Worm (Caenorhabditis elegans) whole organism, L4/young adult: Measurements from ENCODE around the gene fbxb-87.

Experiments used
- W03F9.2 ChIP-seq: fragments of 150-350 bp; optimal IDR thresholded peaks from 2 replicates; lab custom pipeline; 2014; ENCODE audit warnings: missing biosample characterization, missing genetic modification characterization
- dao-5 ChIP-seq: sonication (generic microtip); optimal IDR thresholded peaks from 2 replicates; lab custom pipeline; 2016; ENCODE audit warnings: missing genotype, missing genetic modification characterization, moderate library complexity, missing compliant biosample characterization
- him-1 ChIP-seq: sonication (generic microtip); optimal IDR thresholded peaks from 2 replicates; lab custom pipeline; 2016; ENCODE audit warnings: missing genotype, missing genetic modification reagents, missing genetic modification characterization, missing compliant biosample characterization

Gene fbxb-87

DNA sequence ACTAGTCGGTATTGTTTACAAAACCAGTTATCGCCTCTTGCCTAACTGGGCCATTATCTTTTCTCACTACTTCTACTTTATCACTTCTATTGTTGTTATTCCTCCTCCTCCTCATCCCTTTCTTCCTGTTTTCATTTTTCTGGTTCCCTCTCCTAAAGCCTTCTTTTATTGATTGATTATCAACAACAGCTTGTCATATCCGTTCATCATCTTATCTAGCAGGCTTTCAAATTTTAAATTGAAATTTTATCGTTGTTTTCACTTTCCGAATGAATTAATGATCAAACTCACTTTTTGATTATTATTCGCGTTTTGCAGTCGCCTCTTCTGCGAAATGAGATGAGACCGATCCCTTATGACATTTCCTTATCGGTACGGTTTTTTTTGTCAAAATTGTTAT, 16.8 kb downstream of the fbxb-87 start, which contains the start of gene cut-6:
Gene cut-6, plus strand, starts transcription at position 301 of the 400 bp plus-strand sequence.
- no peak for TF ChIP-seq him-1 (tag; lab: Kevin White, UChicago)

DNA sequence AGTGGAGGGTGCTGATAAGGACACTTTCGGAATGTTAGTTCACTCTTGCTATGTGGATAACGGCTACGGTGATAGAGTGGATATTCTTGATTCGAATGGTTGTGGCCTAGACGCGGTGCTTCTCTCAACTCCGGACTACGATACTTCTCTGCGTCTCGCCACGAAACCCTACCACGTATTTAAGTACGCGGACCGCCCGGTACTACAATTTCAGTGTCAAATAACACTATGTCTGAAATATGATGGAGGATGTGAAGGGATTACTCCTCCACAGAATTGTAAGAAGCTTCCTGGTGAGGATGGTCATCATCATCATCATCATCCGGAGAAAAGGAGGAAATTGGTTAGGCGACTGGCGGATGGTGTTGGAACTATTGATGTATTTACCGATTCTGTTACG, 20.7 kb downstream of the fbxb-87 start:
- TF ChIP-seq dao-5 (tag; lab: Kevin White, UChicago) (no peak), him-1 (tag; lab: Kevin White, UChicago) (no peak), W03F9.2 (tag; lab: Kevin White, UChicago) (no peak)

DNA sequence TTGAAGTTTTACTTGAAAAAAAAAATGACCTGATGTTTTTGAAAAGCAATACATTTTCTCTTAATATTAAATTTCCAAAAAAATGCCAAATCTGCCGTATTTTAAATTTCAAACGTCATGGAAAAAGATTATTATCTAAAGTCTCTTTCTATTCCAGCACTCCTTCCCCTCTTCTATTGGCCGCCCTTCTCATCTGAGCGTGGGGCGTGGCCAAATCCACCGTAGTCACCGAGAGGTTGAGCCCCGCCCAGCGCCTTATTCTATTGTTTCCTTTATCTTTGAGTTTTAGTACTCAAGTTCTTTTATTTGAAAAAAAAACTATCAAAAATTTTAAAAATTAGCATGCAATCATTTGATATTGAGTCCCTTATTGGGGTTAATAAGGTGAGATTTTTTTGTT, 25.7 kb downstream of the fbxb-87 start, which contains the start of gene vab-7:
Gene vab-7, plus strand, starts transcription at position 301 of the 400 bp plus-strand sequence.
- TF ChIP-seq W03F9.2 (tag; lab: Kevin White, UChicago) = no peak
- no peak for TF ChIP-seq dao-5 (tag; lab: Kevin White, UChicago)
- no peak for TF ChIP-seq him-1 (tag; lab: Kevin White, UChicago)

DNA sequence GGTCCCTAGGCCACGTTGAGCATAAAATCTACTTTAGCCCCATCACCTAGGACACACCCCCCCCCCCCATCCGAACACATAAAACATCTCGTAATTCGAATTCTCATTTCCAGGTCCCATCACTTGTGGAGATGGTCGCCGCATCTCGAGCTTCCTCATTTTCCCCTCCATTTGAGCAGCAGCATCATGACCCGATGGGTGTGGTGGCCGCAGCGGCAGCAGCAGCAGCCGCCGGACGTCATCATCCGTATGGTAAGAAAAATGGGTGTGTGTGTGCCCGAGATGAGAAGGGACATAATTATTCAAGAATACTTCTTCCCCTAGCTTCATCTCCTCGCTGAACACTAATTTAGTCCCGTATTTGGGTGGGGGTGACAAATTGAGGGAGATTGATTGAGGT, 27.2 kb downstream of the fbxb-87 start:
- TF ChIP-seq W03F9.2 (tag; lab: Kevin White, UChicago) = no peak
- no peak for TF ChIP-seq dao-5 (tag; lab: Kevin White, UChicago)
- no peak for TF ChIP-seq him-1 (tag; lab: Kevin White, UChicago)

DNA sequence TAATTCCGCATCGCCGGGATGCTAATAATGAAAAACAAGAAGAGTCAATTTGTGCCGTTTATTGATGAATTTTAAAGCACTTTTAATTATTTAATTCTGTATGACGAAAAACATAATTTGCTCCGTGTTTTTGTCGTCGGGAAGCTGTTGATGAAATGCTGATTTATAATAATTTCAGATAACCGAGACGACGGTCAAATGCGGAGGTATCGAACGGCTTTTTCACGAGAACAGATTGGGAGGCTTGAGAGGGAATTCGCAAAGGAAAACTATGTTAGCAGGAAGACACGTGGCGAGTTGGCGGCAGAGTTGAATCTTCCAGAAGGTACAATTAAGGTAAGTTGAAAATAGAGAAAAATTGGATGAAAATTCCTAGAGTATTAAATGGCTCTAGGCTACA, 29.2 kb downstream of the fbxb-87 start:
- TF ChIP-seq dao-5 (tag; lab: Kevin White, UChicago) = no peak
- no peak for TF ChIP-seq W03F9.2 (tag; lab: Kevin White, UChicago)
- no peak for TF ChIP-seq him-1 (tag; lab: Kevin White, UChicago)

DNA sequence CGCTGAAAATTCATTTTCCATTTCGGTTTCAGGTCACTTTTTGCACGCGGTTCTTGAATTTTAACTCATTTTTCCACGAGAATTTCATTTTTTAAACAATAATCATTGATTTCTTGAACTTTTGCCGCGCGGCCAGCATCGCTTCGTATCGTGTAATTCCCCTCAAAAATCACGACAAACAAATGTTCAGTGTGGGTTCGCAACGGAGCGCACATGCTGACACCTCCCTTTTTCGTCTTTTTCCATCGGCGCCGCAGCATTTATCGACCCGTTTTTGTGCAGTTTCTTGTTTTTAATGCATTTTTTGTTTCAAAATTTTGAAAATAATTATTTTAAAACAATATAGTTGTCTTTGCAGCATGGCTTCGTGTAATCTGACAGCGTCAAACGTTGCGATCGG, 36.5 kb downstream of the fbxb-87 start, which contains the start of gene M142.5:
Gene M142.5, plus strand, starts transcription at position 352 of the 400 bp plus-strand sequence.
- TF ChIP-seq W03F9.2 (tag; lab: Kevin White, UChicago) (no peak), him-1 (tag; lab: Kevin White, UChicago) (no peak), dao-5 (tag; lab: Kevin White, UChicago) (no peak)

DNA sequence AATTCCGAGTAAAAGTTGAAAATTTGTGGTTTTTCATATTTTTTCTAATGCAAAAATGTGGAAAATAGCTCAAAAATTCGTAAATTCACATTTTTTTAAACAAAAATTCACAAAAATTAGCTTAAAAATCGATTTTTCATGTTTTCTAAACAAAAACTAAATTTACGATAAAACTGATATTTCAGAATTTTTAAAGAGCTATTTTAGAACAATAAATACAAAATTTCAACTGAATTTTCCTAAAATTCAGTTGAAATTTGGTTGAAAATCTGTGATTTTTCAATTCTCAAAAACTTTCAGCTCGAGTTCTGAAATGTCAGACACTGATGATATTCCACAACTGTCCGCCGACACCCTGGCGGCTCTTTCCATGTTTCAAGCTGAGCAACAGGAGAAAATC, 39.0 kb downstream of the fbxb-87 start, which contains the start of gene M142.8:
Gene M142.8, plus strand, starts transcription at position 301 of the 400 bp plus-strand sequence.
- TF ChIP-seq dao-5 (tag; lab: Kevin White, UChicago) (no peak), him-1 (tag; lab: Kevin White, UChicago) (no peak), W03F9.2 (tag; lab: Kevin White, UChicago) (no peak)

DNA sequence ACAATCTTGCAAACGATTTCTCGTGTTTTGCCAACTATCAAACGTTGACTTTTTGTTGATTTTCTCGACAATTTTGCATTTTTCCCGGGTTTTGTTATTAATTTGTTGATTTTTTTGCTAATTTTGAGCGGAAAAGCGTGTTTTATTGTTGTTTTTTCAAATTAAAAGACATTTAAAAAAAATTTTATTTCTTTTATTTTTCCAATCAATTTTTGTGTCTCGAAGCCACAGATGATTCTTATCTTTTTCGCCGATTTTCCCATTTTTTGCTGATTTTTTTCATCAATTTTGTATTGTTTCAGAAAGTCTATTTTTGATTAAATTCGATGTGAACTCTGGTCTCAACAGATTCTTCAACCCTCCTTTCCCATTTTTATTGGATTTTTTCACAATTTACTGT, 41.6 kb downstream of the fbxb-87 start, which contains the start of gene rle-1:
Gene rle-1, plus strand, starts transcription at position 301 of the 400 bp plus-strand sequence.
- TF ChIP-seq dao-5 (tag; lab: Kevin White, UChicago) = no peak
- no peak for TF ChIP-seq W03F9.2 (tag; lab: Kevin White, UChicago)
- TF ChIP-seq him-1 (tag; lab: Kevin White, UChicago) = no peak

DNA sequence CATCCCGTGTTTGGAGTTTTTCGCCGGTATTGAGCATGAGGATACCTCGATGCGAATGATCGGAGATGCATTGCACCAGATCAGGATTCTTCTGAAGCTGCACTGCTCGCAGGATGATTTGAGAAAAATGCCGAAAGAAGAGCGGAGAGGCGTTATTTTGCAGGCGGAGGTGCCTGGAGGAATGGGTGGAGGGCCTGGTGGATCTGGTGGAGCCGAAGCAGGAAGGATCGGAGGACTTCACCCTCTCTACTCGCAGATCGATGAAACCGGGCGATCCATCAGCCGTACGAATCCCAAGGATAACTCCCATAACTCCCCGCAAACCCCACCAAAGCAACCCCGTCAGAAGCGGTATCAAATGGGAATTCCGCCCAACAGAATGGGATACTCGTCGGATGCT, 44.9 kb downstream of the fbxb-87 start:
- TF ChIP-seq W03F9.2 (tag; lab: Kevin White, UChicago) = no peak
- TF ChIP-seq him-1 (tag; lab: Kevin White, UChicago) = no peak
- TF ChIP-seq dao-5 (tag; lab: Kevin White, UChicago) = no peak

DNA sequence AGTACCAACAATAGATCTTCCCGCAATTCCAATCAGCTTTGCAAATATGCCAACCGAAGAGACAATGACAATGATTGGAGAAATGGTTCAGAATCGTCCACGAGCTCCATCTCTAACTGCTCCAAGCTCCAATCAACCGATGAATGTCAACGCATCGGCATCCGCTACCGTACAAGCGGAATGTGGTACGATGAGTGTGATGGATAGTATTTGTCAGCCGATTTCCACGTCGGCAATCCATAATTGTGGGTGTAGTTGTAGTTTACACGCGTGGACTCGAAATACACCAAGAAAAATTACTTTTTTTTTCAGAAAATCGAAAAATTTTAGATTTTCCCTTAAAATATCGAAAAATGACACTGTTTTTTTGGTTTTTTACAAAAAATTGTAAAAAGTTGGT, 48.6 kb downstream of the fbxb-87 start:
- TF ChIP-seq him-1 (tag; lab: Kevin White, UChicago) = no peak
- no peak for TF ChIP-seq W03F9.2 (tag; lab: Kevin White, UChicago)
- TF ChIP-seq dao-5 (tag; lab: Kevin White, UChicago) = no peak

DNA sequence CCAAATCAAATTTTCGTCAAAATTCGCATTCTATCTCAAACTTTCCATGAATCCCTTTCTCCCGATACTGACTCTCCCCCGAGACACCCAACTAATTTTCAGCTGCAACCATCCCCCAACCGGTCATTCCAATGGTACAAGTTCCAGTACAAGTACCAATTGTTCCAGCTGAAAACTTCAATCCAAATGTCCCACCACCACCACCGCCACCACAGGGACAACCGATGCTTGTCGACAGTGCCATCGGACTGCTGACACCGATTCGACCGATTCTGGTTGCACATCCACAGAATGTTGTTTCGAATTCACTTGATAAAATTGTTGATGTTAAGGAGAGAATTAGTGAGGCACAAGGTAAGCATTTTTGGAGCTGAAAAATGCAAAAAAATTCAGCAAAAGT, 51.2 kb downstream of the fbxb-87 start:
- TF ChIP-seq W03F9.2 (tag; lab: Kevin White, UChicago) = no peak
- TF ChIP-seq him-1 (tag; lab: Kevin White, UChicago) = no peak
- no peak for TF ChIP-seq dao-5 (tag; lab: Kevin White, UChicago)
